Fruit fly (Drosophila melanogaster) whole organism, embryonic: ENCODE measurements around the gene kz.

Experiments
- BEAF-32 ChIP-seq: fragments of 200-800 bp; sonication (Bioruptor generic); optimal IDR thresholded peaks from 3 replicates; lab custom pipeline; 2017; ENCODE audit warnings: missing biosample characterization, missing genetic modification characterization, mild to moderate bottlenecking, moderate library complexity, missing genetic modification reagents
- CG10979 ChIP-seq: fragments of 200-800 bp; sonication (Bioruptor generic); optimal IDR thresholded peaks from 2 replicates; lab custom pipeline; 2018; ENCODE audit warnings: missing biosample characterization, mild to moderate bottlenecking, missing genetic modification characterization, moderate library complexity
- CG12236 ChIP-seq: fragments of 200-800 bp; sonication (Bioruptor generic); optimal IDR thresholded peaks from 2 replicates; lab custom pipeline; 2016; ENCODE audit warnings: missing biosample characterization, missing genetic modification characterization
- CG12659 ChIP-seq: fragments of 200-800 bp; sonication (Bioruptor generic); optimal IDR thresholded peaks from 3 replicates; lab custom pipeline; 2017; ENCODE audit warnings: mild to moderate bottlenecking, missing biosample characterization, missing genetic modification reagents, missing genetic modification characterization
- CG12744 ChIP-seq: fragments of 200-800 bp; sonication (Bioruptor generic); optimal IDR thresholded peaks from 2 replicates; lab custom pipeline; 2016; ENCODE audit warnings: missing biosample characterization, missing genetic modification characterization
- CG13287 ChIP-seq: fragments of 200-800 bp; sonication (Bioruptor generic); IDR thresholded peaks from 2 replicates; pipeline ENCODE4 v1.3.6; 2022; ENCODE audit warnings: missing biosample characterization, missing genetic modification characterization; ENCODE audit not compliant: partially characterized antibody
- CG13775 ChIP-seq: fragments of 200-800 bp; sonication (Bioruptor generic); optimal IDR thresholded peaks from 3 replicates; lab custom pipeline; 2017; ENCODE audit warnings: missing biosample characterization, mild to moderate bottlenecking, missing genetic modification characterization
- CG1647 ChIP-seq: fragments of 200-800 bp; sonication (Bioruptor generic); optimal IDR thresholded peaks from 3 replicates; lab custom pipeline; 2016; ENCODE audit warnings: missing biosample characterization, missing genetic modification characterization
- CG17802 ChIP-seq: fragments of 200-800 bp; sonication (Bioruptor generic); optimal IDR thresholded peaks from 2 replicates; lab custom pipeline; 2018; ENCODE audit warnings: missing biosample characterization, mild to moderate bottlenecking, missing genetic modification characterization, moderate library complexity
- CG18764 ChIP-seq: fragments of 200-800 bp; sonication (Bioruptor generic); optimal IDR thresholded peaks from 3 replicates; lab custom pipeline; 2016; ENCODE audit warnings: missing biosample characterization, missing genetic modification characterization
- CG3407 ChIP-seq: fragments of 200-800 bp; sonication (Bioruptor generic); optimal IDR thresholded peaks from 2 replicates; lab custom pipeline; 2018; ENCODE audit warnings: missing biosample characterization, mild to moderate bottlenecking, missing genetic modification characterization
- CG34224 ChIP-seq: fragments of 200-800 bp; sonication (Bioruptor generic); IDR thresholded peaks from 3 replicates; pipeline ENCODE4 v1.3.6; 2022; ENCODE audit warnings: missing biosample characterization, missing genetic modification characterization; ENCODE audit not compliant: partially characterized antibody
- CG4282 ChIP-seq: fragments of 200-800 bp; sonication (Bioruptor generic); optimal IDR thresholded peaks from 2 replicates; lab custom pipeline; 2016; ENCODE audit warnings: missing biosample characterization, missing genetic modification characterization
- CG4707 ChIP-seq: fragments of 200-800 bp; sonication (Bioruptor generic); optimal IDR thresholded peaks from 2 replicates; lab custom pipeline; 2018; ENCODE audit warnings: missing biosample characterization, mild to moderate bottlenecking, missing genetic modification characterization, moderate library complexity
- CG6254 ChIP-seq: fragments of 200-800 bp; sonication (Bioruptor generic); optimal IDR thresholded peaks from 3 replicates; lab custom pipeline; 2017; ENCODE audit warnings: mild to moderate bottlenecking, missing biosample characterization, missing genetic modification reagents, missing genetic modification characterization
- CG6791 ChIP-seq: fragments of 200-800 bp; sonication (Bioruptor generic); IDR thresholded peaks from 3 replicates; pipeline ENCODE4 v1.3.6; 2022; ENCODE audit warnings: missing biosample characterization, missing genetic modification characterization; ENCODE audit not compliant: partially characterized antibody
- CG8478 ChIP-seq: fragments of >200 bp; optimal IDR thresholded peaks from 2 replicates; lab custom pipeline; 2018
- CG8924 ChIP-seq: fragments of 200-800 bp; optimal IDR thresholded peaks from 3 replicates; lab custom pipeline; 2019; ENCODE audit warnings: missing biosample characterization, mild to moderate bottlenecking, missing genetic modification characterization, moderate library complexity
- CG9437 ChIP-seq: fragments of 200-800 bp; sonication (Bioruptor generic); optimal IDR thresholded peaks from 2 replicates; lab custom pipeline; 2018; ENCODE audit warnings: missing biosample characterization, mild to moderate bottlenecking, missing genetic modification characterization
- CG9609 ChIP-seq: fragments of 200-800 bp; sonication (Bioruptor generic); optimal IDR thresholded peaks from 3 replicates; lab custom pipeline; 2016; ENCODE audit warnings: missing biosample characterization, missing genetic modification characterization
- Deaf1 ChIP-seq: fragments of 200-800 bp; optimal IDR thresholded peaks from 3 replicates; lab custom pipeline; 2019; ENCODE audit warnings: missing biosample characterization, mild to moderate bottlenecking, missing genetic modification characterization, moderate library complexity
- Dll ChIP-seq: fragments of 200-800 bp; sonication (Bioruptor generic); IDR thresholded peaks from 4 replicates; pipeline ENCODE4 v1.3.6; 2022; ENCODE audit warnings: missing biosample characterization, missing genetic modification characterization; ENCODE audit not compliant: partially characterized antibody
- Dp ChIP-seq: fragments of 200-800 bp; sonication (Bioruptor generic); optimal IDR thresholded peaks from 2 replicates; lab custom pipeline; 2018; ENCODE audit warnings: missing biosample characterization, mild to moderate bottlenecking, missing genetic modification characterization, moderate library complexity
- Dref ChIP-seq: fragments of 200-800 bp; sonication (Bioruptor generic); IDR thresholded peaks from 2 replicates; pipeline ENCODE4 v1.3.6; 2022; ENCODE audit warnings: missing biosample characterization, missing genetic modification characterization
- Gug ChIP-seq: fragments of 200-800 bp; sonication (Bioruptor generic); IDR thresholded peaks from 4 replicates; pipeline ENCODE4 v1.3.6; 2022; ENCODE audit warnings: missing biosample characterization, missing genetic modification characterization
- Lpt ChIP-seq: fragments of >200 bp; optimal IDR thresholded peaks from 2 replicates; lab custom pipeline; 2018; ENCODE audit warnings: missing biosample characterization, missing genetic modification characterization
- MBD-R2 ChIP-seq: fragments of 200-800 bp; sonication (Bioruptor generic); IDR thresholded peaks from 2 replicates; pipeline ENCODE4 v1.3.6; 2022; ENCODE audit warnings: missing biosample characterization, missing genetic modification characterization
- Med ChIP-seq: fragments of 200-800 bp; sonication (Bioruptor generic); peaks from one replicate; lab custom pipeline; 2016; ENCODE audit warnings: missing biosample characterization, missing genetic modification characterization, mild to moderate bottlenecking, inconsistent platforms, moderate library complexity
- Meics ChIP-seq: fragments of 200-800 bp; sonication (Bioruptor generic); optimal IDR thresholded peaks from 2 replicates; lab custom pipeline; 2017; ENCODE audit warnings: missing biosample characterization, mild to moderate bottlenecking, missing genetic modification characterization
- Myb ChIP-seq: fragments of 200-800 bp; sonication (Bioruptor generic); optimal IDR thresholded peaks from 2 replicates; lab custom pipeline; 2016; ENCODE audit warnings: missing biosample characterization, missing genetic modification characterization
- Nf-YC ChIP-seq: fragments of 200-800 bp; optimal IDR thresholded peaks from 3 replicates; lab custom pipeline; 2019; ENCODE audit warnings: missing biosample characterization, mild to moderate bottlenecking, missing genetic modification characterization, moderate library complexity
- Ptx1 ChIP-seq: fragments of 200-800 bp; sonication (Bioruptor generic); IDR thresholded peaks from 2 replicates; pipeline ENCODE4 v1.3.6; 2022; ENCODE audit warnings: missing biosample characterization, missing genetic modification characterization
- Spps ChIP-seq: fragments of 200-800 bp; sonication (Bioruptor generic); optimal IDR thresholded peaks from 2 replicates; lab custom pipeline; 2018; ENCODE audit warnings: missing biosample characterization, mild to moderate bottlenecking, missing genetic modification characterization
- Xbp1 ChIP-seq: fragments of 200-800 bp; sonication (Bioruptor generic); optimal IDR thresholded peaks from 3 replicates; lab custom pipeline; 2016; ENCODE audit warnings: missing biosample characterization, mild to moderate bottlenecking, missing genetic modification characterization
- dan ChIP-seq: fragments of 200-800 bp; sonication (Bioruptor generic); IDR thresholded peaks from 2 replicates; pipeline ENCODE4 v1.3.6; 2022; ENCODE audit warnings: missing biosample characterization, missing genetic modification characterization
- dmrt99B ChIP-seq: fragments of 200-800 bp; sonication (Bioruptor generic); optimal IDR thresholded peaks from 2 replicates; lab custom pipeline; 2018; ENCODE audit warnings: missing biosample characterization, mild to moderate bottlenecking, missing genetic modification characterization, moderate library complexity
- grn ChIP-seq: fragments of 200-800 bp; sonication (Bioruptor generic); optimal IDR thresholded peaks from 3 replicates; lab custom pipeline; 2017; ENCODE audit warnings: missing biosample characterization, missing genetic modification characterization
- her ChIP-seq: fragments of 200-800 bp; sonication (Bioruptor generic); optimal IDR thresholded peaks from 2 replicates; lab custom pipeline; 2016; ENCODE audit warnings: missing biosample characterization, missing genetic modification characterization
- hkb ChIP-seq, 2 experiments: fragments of 200-800 bp in 1 of 2; fragments of >200 bp in 1 of 2; sonication (Bioruptor generic) in 1 of 2; IDR thresholded peaks in 1 of 2; optimal IDR thresholded peaks in 1 of 2; 2 replicates each; pipeline versions ENCODE4 v1.3.6 to Lab custom; 2017 to 2022; ENCODE audit warnings: missing biosample characterization in 1 of 2, missing genetic modification characterization in 1 of 2
- klu ChIP-seq: fragments of 200-800 bp; sonication (Bioruptor generic); IDR thresholded peaks from 2 replicates; pipeline ENCODE4 v1.3.6; 2022; ENCODE audit warnings: missing biosample characterization, missing genetic modification characterization
- lilli ChIP-seq: fragments of 200-800 bp; sonication (Bioruptor generic); optimal IDR thresholded peaks from 3 replicates; lab custom pipeline; 2016; ENCODE audit warnings: missing biosample characterization, missing genetic modification characterization
- lov ChIP-seq, 2 experiments: fragments of 200-800 bp in 1 of 2; fragments of >200 bp in 1 of 2; sonication (Bioruptor generic) in 1 of 2; IDR thresholded peaks in 1 of 2; optimal IDR thresholded peaks in 1 of 2; 2 replicates in 1 of 2; 3 replicates in 1 of 2; pipeline versions ENCODE4 v1.3.6 to Lab custom; 2017 to 2022; ENCODE audit warnings: missing biosample characterization in 1 of 2, missing genetic modification characterization in 1 of 2
- p53 ChIP-seq: fragments of 200-800 bp; sonication (Bioruptor generic); optimal IDR thresholded peaks from 2 replicates; lab custom pipeline; 2016; ENCODE audit warnings: missing biosample characterization, missing genetic modification characterization
- pan ChIP-seq, 4 experiments: fragments of >200 bp in 3 of 4; fragments of 200-800 bp in 1 of 4; sonication (Bioruptor generic) in 1 of 4; optimal IDR thresholded peaks in 3 of 4; IDR thresholded peaks in 1 of 4; 2 replicates each; pipeline versions ENCODE4 v1.3.6 to Lab custom; 2017 to 2022; ENCODE audit warnings: missing biosample characterization in 2 of 4, missing genetic modification characterization in 2 of 4, mixed read lengths in 1 of 4
- pum ChIP-seq: fragments of 200-800 bp; sonication (Bioruptor generic); optimal IDR thresholded peaks from 2 replicates; lab custom pipeline; 2016; ENCODE audit warnings: missing biosample characterization, missing genetic modification characterization
- repo ChIP-seq: fragments of 200-800 bp; sonication (Bioruptor generic); optimal IDR thresholded peaks from 2 replicates; lab custom pipeline; 2016; ENCODE audit warnings: missing biosample characterization, missing genetic modification characterization
- sna ChIP-seq: fragments of 200-800 bp; sonication (Bioruptor generic); IDR thresholded peaks from 2 replicates; pipeline ENCODE4 v1.3.6; 2022; ENCODE audit warnings: missing biosample characterization, missing genetic modification characterization; ENCODE audit not compliant: partially characterized antibody
- sob ChIP-seq: fragments of 200-800 bp; sonication (Bioruptor generic); IDR thresholded peaks from 2 replicates; pipeline ENCODE4 v1.3.6; 2022; ENCODE audit warnings: missing biosample characterization, missing genetic modification characterization
- vnd ChIP-seq: fragments of 200-800 bp; sonication (Bioruptor generic); IDR thresholded peaks from 3 replicates; pipeline ENCODE4 v1.3.6; 2022; ENCODE audit warnings: missing biosample characterization, missing genetic modification characterization; ENCODE audit not compliant: partially characterized antibody
- wor ChIP-seq: fragments of 200-800 bp; sonication (Bioruptor generic); IDR thresholded peaks from 2 replicates; pipeline ENCODE4 v1.3.6; 2022; ENCODE audit warnings: missing biosample characterization, missing genetic modification characterization

Gene kz

DNA sequence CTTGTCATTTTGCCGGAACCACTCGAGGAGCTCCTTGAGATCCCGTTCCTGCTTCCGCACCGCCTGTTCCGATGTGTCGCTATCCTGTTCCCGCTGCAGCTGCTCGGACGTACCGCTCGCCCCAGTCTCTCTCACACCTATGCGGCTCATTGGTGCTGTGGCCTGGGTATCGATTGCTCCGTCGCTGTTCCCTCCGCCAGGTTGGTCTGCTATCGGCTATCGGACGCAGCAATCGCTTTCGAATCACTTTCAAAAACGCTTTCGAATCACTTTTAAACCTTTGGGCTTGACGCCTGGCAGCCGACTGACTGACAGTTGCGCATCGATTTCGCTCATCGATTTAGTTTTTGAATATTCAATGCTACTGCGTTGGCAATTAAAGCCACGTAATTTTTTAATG is 9.9 kb upstream of the kz start, which contains the start of gene CG3191 (continued):
- TF ChIP-seq Myb (GFP tag; lab: Kevin White, UChicago) (no peak), MBD-R2 (GFP tag; lab: Robert Waterston, UW) (0 out of 2 replicates have a peak, but pooled peaks have one; percentile 2), Dref (peak; percentile 64), BEAF-32 (GFP tag; lab: Kevin White, UChicago) (peak; percentile 31), Lpt (no peak), CG34224 (GFP tag; lab: Robert Waterston, UW) (no peak), dan (GFP tag; lab: Robert Waterston, UW) (no peak), p53 (GFP tag; lab: Kevin White, UChicago) (no peak), Dll (GFP tag; lab: Robert Waterston, UW) (0 out of 4 replicates have a peak, but pooled peaks have one; percentile 34), grn (GFP tag; lab: Kevin White, UChicago) (no peak), dmrt99B (no peak), Dp (GFP tag; lab: Kevin White, UChicago) (peak; percentile 40), CG13287 (GFP tag; lab: Robert Waterston, UW) (peak; percentile 40), pan (optimal IDR thresholded peaks at IDR 0.05; lab: Kevin White, UChicago) (no peak), pan (GFP tag; optimal IDR thresholded peaks at IDR 0.05 in 1 of 2, IDR thresholded peaks at IDR 0.05 in 1 of 2) (no peak), CG9437 (GFP tag; lab: Kevin White, UChicago) (no peak), CG12744 (GFP tag; lab: Kevin White, UChicago) (no peak), CG18764 (GFP tag; lab: Kevin White, UChicago) (no peak), CG12236 (no peak), Med (peak; percentile 46), CG1647 (GFP tag; lab: Kevin White, UChicago) (no peak), CG4707 (no peak), Xbp1 (no peak), CG8924 (no peak), CG4282 (GFP tag; lab: Kevin White, UChicago) (no peak), lov (optimal IDR thresholded peaks at IDR 0.05; lab: Kevin White, UChicago) (no peak), lov (GFP tag; IDR thresholded peaks at IDR 0.05; lab: Robert Waterston, UW) (no peak), CG13775 (no peak), Deaf1 (no peak), CG17802 (no peak), CG10979 (tag; lab: Kevin White, UChicago) (no peak), hkb (optimal IDR thresholded peaks at IDR 0.05; lab: Kevin White, UChicago) (no peak), hkb (GFP tag; IDR thresholded peaks at IDR 0.05; lab: Robert Waterston, UW) (no peak), wor (GFP tag; lab: Robert Waterston, UW) (no peak), CG3407 (GFP tag; lab: Kevin White, UChicago) (no peak), pum (GFP tag; lab: Kevin White, UChicago) (no peak), sna (GFP tag; lab: Robert Waterston, UW) (0 out of 2 replicates have a peak, but pooled peaks have one; percentile 37), CG6791 (no peak), Ptx1 (GFP tag; lab: Robert Waterston, UW) (no peak), her (GFP tag; lab: Kevin White, UChicago) (no peak), CG12659 (GFP tag; lab: Kevin White, UChicago) (no peak), repo (GFP tag; lab: Kevin White, UChicago) (no peak), sob (GFP tag; lab: Robert Waterston, UW) (no peak), klu (no peak), CG9609 (GFP tag; lab: Kevin White, UChicago) (no peak), Gug (GFP tag; lab: Robert Waterston, UW) (no peak), lilli (GFP tag; lab: Kevin White, UChicago) (no peak), Nf-YC (tag; lab: Kevin White, UChicago) (no peak), vnd (peak; percentile 50; the same call in 2 of the 3 replicates), CG8478 (no peak), CG6254 (GFP tag; lab: Kevin White, UChicago) (no peak), Spps (tag; lab: Kevin White, UChicago) (no peak), Meics (GFP tag; lab: Kevin White, UChicago) (no peak)
